Fruit fly (Drosophila melanogaster) whole organism, wandering third instar larva: ENCODE data around the gene IscU.

Source experiments
- Abd-B ChIP-seq: fragments of >200 bp; optimal IDR thresholded peaks from 2 replicates; lab custom pipeline; 2017; ENCODE audit warnings: missing biosample characterization, missing genetic modification characterization
- CG32264 ChIP-seq: fragments of 200-800 bp; sonication (Bioruptor generic); optimal IDR thresholded peaks from 2 replicates; lab custom pipeline; 2016; ENCODE audit warnings: missing biosample characterization, missing genetic modification characterization
- CG9705 ChIP-seq: fragments of 200-800 bp; sonication (Bioruptor generic); optimal IDR thresholded peaks from 2 replicates; lab custom pipeline; 2018; ENCODE audit warnings: missing biosample characterization, mild to moderate bottlenecking, missing genetic modification characterization
- CrebA ChIP-seq: fragments of 200-800 bp; sonication (Bioruptor generic); optimal IDR thresholded peaks from 2 replicates; lab custom pipeline; 2016; ENCODE audit warnings: missing biosample characterization, mild to moderate bottlenecking, missing genetic modification characterization, borderline replicate concordance
- Dfd ChIP-seq: fragments of >200 bp; optimal IDR thresholded peaks from 2 replicates; lab custom pipeline; 2017; ENCODE audit warnings: missing biosample characterization, missing genetic modification characterization
- Dif ChIP-seq: fragments of 200-275, 200-300 bp; sonication (Bioruptor generic); optimal IDR thresholded peaks from 2 replicates; lab custom pipeline; 2018; ENCODE audit warnings: missing biosample characterization, missing genetic modification characterization; ENCODE audit not compliant: partially characterized antibody
- GATAd ChIP-seq: sonication (Bioruptor generic); optimal IDR thresholded peaks from 2 replicates; lab custom pipeline; 2016; ENCODE audit warnings: missing biosample characterization, missing genetic modification characterization
- HLH106 ChIP-seq: fragments of 200-800 bp; optimal IDR thresholded peaks from 3 replicates; lab custom pipeline; 2019; ENCODE audit warnings: missing biosample characterization, mild to moderate bottlenecking, missing genetic modification characterization, moderate library complexity
- Hnf4 ChIP-seq: fragments of 200-800 bp; sonication (Bioruptor generic); optimal IDR thresholded peaks from 2 replicates; lab custom pipeline; 2016; ENCODE audit warnings: missing biosample characterization, mild to moderate bottlenecking, missing genetic modification characterization
- Hr78 ChIP-seq: fragments of >200 bp; optimal IDR thresholded peaks from 2 replicates; lab custom pipeline; 2017; ENCODE audit warnings: missing biosample characterization, missing genetic modification characterization
- Hr83 ChIP-seq: fragments of 200-300 bp; sonication (Bioruptor generic); optimal IDR thresholded peaks from 2 replicates; lab custom pipeline; 2016; ENCODE audit warnings: missing biosample characterization, mild to moderate bottlenecking, missing genetic modification characterization, moderate library complexity; ENCODE audit not compliant: poor library complexity, severe bottlenecking
- Jra ChIP-seq: sonication (Bioruptor generic); optimal IDR thresholded peaks from 2 replicates; lab custom pipeline; 2016; ENCODE audit warnings: missing biosample characterization, missing genetic modification characterization
- Mio ChIP-seq: sonication (Bioruptor generic); optimal IDR thresholded peaks from 2 replicates; lab custom pipeline; 2016; ENCODE audit warnings: missing biosample characterization, missing genetic modification characterization
- Myc ChIP-seq: fragments of >200 bp; optimal IDR thresholded peaks from 2 replicates; lab custom pipeline; 2017
- N ChIP-seq: fragments of >200 bp; optimal IDR thresholded peaks from 2 replicates; lab custom pipeline; 2018; ENCODE audit warnings: missing biosample characterization, missing external identifiers, missing genetic modification characterization
- OdsH ChIP-seq: fragments of 200-800 bp; sonication (Bioruptor generic); optimal IDR thresholded peaks from 2 replicates; lab custom pipeline; 2016; ENCODE audit warnings: missing biosample characterization, mild to moderate bottlenecking, missing genetic modification characterization
- Rel ChIP-seq, 2 experiments: fragments of 200-800 bp; sonication (Bioruptor generic) in 1 of 2; optimal IDR thresholded peaks; 2 replicates in 1 of 2; 3 replicates in 1 of 2; lab custom pipeline; 2016 to 2019; ENCODE audit warnings: mild to moderate bottlenecking in 2 of 2, missing biosample characterization in 2 of 2, missing genetic modification characterization in 2 of 2, moderate library complexity in 1 of 2
- Sp1 ChIP-seq: fragments of 200-800 bp; sonication (Bioruptor generic); optimal IDR thresholded peaks from 3 replicates; lab custom pipeline; 2019; ENCODE audit warnings: missing biosample characterization, mild to moderate bottlenecking, missing genetic modification characterization, moderate library complexity
- Vsx2 ChIP-seq: fragments of 200-300, 225-300 bp; sonication (Bioruptor generic); optimal IDR thresholded peaks from 2 replicates; lab custom pipeline; 2018; ENCODE audit warnings: missing biosample characterization, missing genetic modification characterization; ENCODE audit not compliant: partially characterized antibody
- br ChIP-seq: fragments of 200-800 bp; sonication (Bioruptor generic); optimal IDR thresholded peaks from 2 replicates; lab custom pipeline; 2016; ENCODE audit warnings: missing biosample characterization, missing genetic modification characterization
- brk ChIP-seq: fragments of 200-800 bp; sonication (Bioruptor generic); optimal IDR thresholded peaks from 2 replicates; lab custom pipeline; 2016; ENCODE audit warnings: missing biosample characterization, mild to moderate bottlenecking, missing genetic modification characterization
- dl ChIP-seq, 2 experiments: fragments of 175-275, 200-275 bp in 1 of 2; fragments of 200-275 bp in 1 of 2; sonication (Bioruptor generic); optimal IDR thresholded peaks; lab custom pipeline; 2018; ENCODE audit warnings: mild to moderate bottlenecking in 2 of 2, missing biosample characterization in 2 of 2, missing genetic modification characterization in 2 of 2, moderate library complexity in 2 of 2; ENCODE audit not compliant: partially characterized antibody in 2 of 2, insufficient read depth in 1 of 2
- dmrt93B ChIP-seq: fragments of 200-800 bp; sonication (Bioruptor generic); optimal IDR thresholded peaks from 2 replicates; lab custom pipeline; 2018; ENCODE audit warnings: missing biosample characterization, mild to moderate bottlenecking, missing genetic modification characterization
- dsf ChIP-seq: sonication (Bioruptor generic); optimal IDR thresholded peaks from 2 replicates; lab custom pipeline; 2016; ENCODE audit warnings: missing biosample characterization, missing genetic modification characterization, borderline replicate concordance
- ey ChIP-seq: fragments of 200-800 bp; sonication (Bioruptor generic); optimal IDR thresholded peaks from 2 replicates; lab custom pipeline; 2016; ENCODE audit warnings: missing biosample characterization, missing genetic modification characterization
- foxo ChIP-seq, 2 experiments: fragments of 200-800 bp; sonication (Bioruptor generic); optimal IDR thresholded peaks; 2 replicates in 1 of 2; 3 replicates in 1 of 2; lab custom pipeline; 2016 to 2017; ENCODE audit warnings: missing biosample characterization in 2 of 2, missing genetic modification characterization in 2 of 2
- fru ChIP-seq: fragments of 200-800 bp; sonication (Bioruptor generic); optimal IDR thresholded peaks from 3 replicates; lab custom pipeline; 2016; ENCODE audit warnings: missing biosample characterization, mild to moderate bottlenecking, missing genetic modification characterization
- h ChIP-seq: fragments of 200-800 bp; sonication (Bioruptor generic); optimal IDR thresholded peaks from 3 replicates; lab custom pipeline; 2016; ENCODE audit warnings: missing biosample characterization, mild to moderate bottlenecking, missing genetic modification characterization
- jim ChIP-seq: fragments of 175-275, 200-325 bp; sonication (Bioruptor generic); optimal IDR thresholded peaks from 2 replicates; lab custom pipeline; 2016; ENCODE audit warnings: missing biosample characterization, mild to moderate bottlenecking, missing genetic modification characterization
- lola ChIP-seq: fragments of >200 bp; optimal IDR thresholded peaks from 2 replicates; lab custom pipeline; 2017; ENCODE audit warnings: missing biosample characterization, missing genetic modification characterization
- pan ChIP-seq: fragments of >200 bp; optimal IDR thresholded peaks from 2 replicates; lab custom pipeline; 2017
- psq ChIP-seq: fragments of 200-800 bp; sonication (Bioruptor generic); optimal IDR thresholded peaks from 3 replicates; lab custom pipeline; 2017; ENCODE audit warnings: missing biosample characterization, mild to moderate bottlenecking, missing genetic modification characterization, moderate library complexity
- rgr ChIP-seq: fragments of 200-800 bp; sonication (Bioruptor generic); optimal IDR thresholded peaks from 3 replicates; lab custom pipeline; 2016; ENCODE audit warnings: missing biosample characterization, mild to moderate bottlenecking, missing genetic modification characterization
- sage ChIP-seq: fragments of 200-800 bp; sonication (Bioruptor generic); optimal IDR thresholded peaks from 2 replicates; lab custom pipeline; 2016; ENCODE audit warnings: missing biosample characterization, mild to moderate bottlenecking, missing genetic modification characterization
- sv ChIP-seq: fragments of 200-800 bp; sonication (Bioruptor generic); optimal IDR thresholded peaks from 3 replicates; lab custom pipeline; 2016; ENCODE audit warnings: missing biosample characterization, missing genetic modification characterization
- tai ChIP-seq: sonication (Bioruptor generic); optimal IDR thresholded peaks from 2 replicates; lab custom pipeline; 2016; ENCODE audit warnings: missing biosample characterization, missing genetic modification characterization
- usp ChIP-seq: fragments of >200 bp; optimal IDR thresholded peaks from 2 replicates; lab custom pipeline; 2017; ENCODE audit warnings: missing biosample characterization, missing genetic modification characterization
- woc ChIP-seq: sonication (Bioruptor generic); optimal IDR thresholded peaks from 2 replicates; lab custom pipeline; 2016; ENCODE audit warnings: missing biosample characterization, mild to moderate bottlenecking, missing genetic modification characterization

Gene IscU

dm6 chr3R:8846154-8846648 lies 22.2 kb upstream of the IscU start:
- TF ChIP-seq Myc (lab: Kevin White, UChicago), result no peak
- TF ChIP-seq dl (GFP tag; optimal IDR thresholded peaks at IDR 0.05; lab: Kevin White, UChicago; ENCODE audit: insufficient read depth in 1 of 2, partially characterized antibody in 2 of 2), result no peak
- TF ChIP-seq dmrt93B (GFP tag; lab: Kevin White, UChicago), result no peak
- peak; percentile 53 for TF ChIP-seq Dif (GFP tag; lab: Kevin White, UChicago)
- TF ChIP-seq h, result peak; percentile 62
- TF ChIP-seq dsf (GFP tag; lab: Kevin White, UChicago), result no peak
- peak; percentile 50 for TF ChIP-seq Vsx2 (GFP tag; lab: Kevin White, UChicago)
- no peak for TF ChIP-seq Mio (GFP tag; lab: Kevin White, UChicago)
- peak; percentile 53 for TF ChIP-seq rgr
- peak; percentile 42 for TF ChIP-seq Sp1
- TF ChIP-seq Abd-B (GFP tag; lab: Kevin White, UChicago), result no peak
- peak; percentile 94 for TF ChIP-seq psq (GFP tag; lab: Kevin White, UChicago)
- TF ChIP-seq br, result peak; percentile 52
- TF ChIP-seq usp, result no peak
- peak; percentile 20 for TF ChIP-seq tai (GFP tag; lab: Kevin White, UChicago)
- peak; percentile 27 for TF ChIP-seq CG32264 (GFP tag; lab: Kevin White, UChicago)
- TF ChIP-seq Rel (GFP tag; optimal IDR thresholded peaks at IDR 0.05; lab: Kevin White, UChicago), result peak; percentile 28
- TF ChIP-seq Rel (tag; optimal IDR thresholded peaks at IDR 0.05; lab: Kevin White, UChicago), result peak; percentile 21
- no peak for TF ChIP-seq HLH106 (tag; lab: Kevin White, UChicago)
- TF ChIP-seq GATAd, result no peak
- no peak for TF ChIP-seq N
- peak; percentile 24 for TF ChIP-seq Jra (GFP tag; lab: Kevin White, UChicago)
- TF ChIP-seq Hnf4, result peak; percentile 35
- TF ChIP-seq jim (GFP tag; lab: Kevin White, UChicago), result peak; percentile 11
- TF ChIP-seq Hr78 (GFP tag; lab: Kevin White, UChicago), result no peak
- no peak for TF ChIP-seq Dfd (GFP tag; lab: Kevin White, UChicago)
- TF ChIP-seq ey (GFP tag; lab: Kevin White, UChicago), result no peak
- TF ChIP-seq pan (lab: Kevin White, UChicago), result no peak
- peak; percentile 81 for TF ChIP-seq CrebA (GFP tag; lab: Kevin White, UChicago)
- peak; percentile 90 for TF ChIP-seq Hr83 (GFP tag; lab: Kevin White, UChicago)
- no peak for TF ChIP-seq woc
- no peak for TF ChIP-seq brk (GFP tag; lab: Kevin White, UChicago)
- peak; percentile 41 for TF ChIP-seq OdsH (GFP tag; lab: Kevin White, UChicago)
- peak in 1 of 2 experiments; percentile 40 for TF ChIP-seq foxo (GFP tag; optimal IDR thresholded peaks at IDR 0.05; lab: Kevin White, UChicago)
- peak; percentile 20 for TF ChIP-seq fru
- TF ChIP-seq lola (GFP tag; lab: Kevin White, UChicago), result no peak
- peak; percentile 35 for TF ChIP-seq sv
- TF ChIP-seq sage, result peak; percentile 55
- TF ChIP-seq CG9705 (GFP tag; lab: Kevin White, UChicago), result no peak

- TF ChIP-seq CrebA (GFP tag; lab: Kevin White, UChicago) (no peak), Rel (GFP tag; optimal IDR thresholded peaks at IDR 0.05; lab: Kevin White, UChicago) (no peak), Rel (tag; optimal IDR thresholded peaks at IDR 0.05; lab: Kevin White, UChicago) (no peak), tai (GFP tag; lab: Kevin White, UChicago) (peak; percentile 27), woc (no peak), CG9705 (GFP tag; lab: Kevin White, UChicago) (no peak), Sp1 (no peak), HLH106 (tag; lab: Kevin White, UChicago) (no peak), sage (peak; percentile 40), Hnf4 (peak; percentile 13), Hr83 (GFP tag; lab: Kevin White, UChicago) (no peak), Vsx2 (GFP tag; lab: Kevin White, UChicago) (no peak), CG32264 (GFP tag; lab: Kevin White, UChicago) (peak; percentile 8), GATAd (no peak)
Observed at dm6 chr3R:8844955-8845354, 21.0 kb upstream of the IscU start.
